Worm (Caenorhabditis elegans): Measurements from ENCODE around the gene EGAP9.4.

DNA sequence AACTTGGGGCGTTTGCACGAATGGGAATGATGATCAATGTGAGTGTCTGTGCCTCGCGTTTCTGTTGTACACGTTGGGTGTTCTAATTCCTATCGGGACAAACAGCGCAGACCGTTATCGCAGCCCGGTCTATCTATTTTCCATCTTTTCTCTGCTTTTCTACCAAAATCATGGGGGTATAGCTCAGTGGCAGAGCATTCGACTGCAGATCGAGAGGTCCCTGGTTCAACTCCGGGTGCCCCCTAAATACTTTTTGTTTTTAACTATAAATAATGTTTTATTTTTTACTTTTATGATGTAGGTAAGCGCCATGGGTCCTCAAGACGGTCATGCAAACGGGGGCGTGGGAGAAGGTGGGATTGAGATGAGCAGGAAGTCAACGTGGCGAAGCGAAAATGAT lies 17.1 kb upstream of the EGAP9.4 start:
- no peak for TF ChIP-seq unc-62 (GFP tag; optimal IDR thresholded peaks at IDR 0.05)
- no peak for TF ChIP-seq sox-4 (tag; optimal IDR thresholded peaks at IDR 0.05)
- no peak for TF ChIP-seq alr-1 (tag; optimal IDR thresholded peaks at IDR 0.05; ENCODE audit: borderline replicate concordance)
- TF ChIP-seq skn-1 (tag; optimal IDR thresholded peaks at IDR 0.05), result no peak
- TF ChIP-seq nhr-237 (tag; optimal IDR thresholded peaks at IDR 0.05), result no peak
- TF ChIP-seq lsy-2 (tag; optimal IDR thresholded peaks at IDR 0.05), result no peak
- no peak for TF ChIP-seq hpl-2 (GFP tag; optimal IDR thresholded peaks at IDR 0.05)
- no peak for TF ChIP-seq nhr-11 (tag; optimal IDR thresholded peaks at IDR 0.05)
- TF ChIP-seq zag-1 (tag; optimal IDR thresholded peaks at IDR 0.05), result no peak

Measured in whole organism, L1 larva.